Worm (Caenorhabditis elegans) whole organism, L4 larva: ENCODE data around the gene T01C1.4.

Experiments used
- D1046.2 ChIP-seq: fragments of 200-800 bp; sonication (Bioruptor generic); IDR thresholded peaks from 2 replicates; pipeline ENCODE4 v1.3.6; 2022; ENCODE audit warnings: missing genetic modification characterization, missing compliant biosample characterization
- F44E2.7 ChIP-seq: fragments of 200-800 bp; sonication (Bioruptor generic); IDR thresholded peaks from 2 replicates; pipeline ENCODE4 v2.1.2; 2022; ENCODE audit warnings: missing genetic modification characterization, missing compliant biosample characterization
- Y105C5A.15 ChIP-seq: fragments of 200-800 bp; sonication (Bioruptor generic); IDR thresholded peaks from 2 replicates; pipeline ENCODE4 v1.3.6; 2022; ENCODE audit warnings: missing genetic modification characterization, missing compliant biosample characterization
- aha-1 ChIP-seq: fragments of 150-350 bp; peaks from one replicate; lab custom pipeline; 2014; ENCODE audit warnings: missing biosample characterization, missing genetic modification characterization
- ama-1 ChIP-seq: fragments of 150-350 bp; optimal IDR thresholded peaks from 2 replicates; lab custom pipeline; 2014; ENCODE audit warnings: inconsistent platforms, mixed read lengths
- arid-1 ChIP-seq: fragments of 200-800 bp; sonication (Bioruptor generic); conservative IDR thresholded peaks from 2 replicates; pipeline ENCODE4 v1.3.6; 2022; ENCODE audit warnings: missing genetic modification reagents, missing genetic modification characterization, missing compliant biosample characterization
- ceh-20 ChIP-seq: fragments of 200-800 bp; sonication (Bioruptor generic); IDR thresholded peaks from 2 replicates; pipeline ENCODE4 v1.3.6; 2022; ENCODE audit warnings: missing genetic modification reagents, missing genetic modification characterization, missing compliant biosample characterization
- cey-2 ChIP-seq: sonication (generic microtip); optimal IDR thresholded peaks from 3 replicates; lab custom pipeline; 2017; ENCODE audit warnings: missing genetic modification characterization, mild to moderate bottlenecking, missing compliant biosample characterization, antibody characterized with exemption, borderline replicate concordance; ENCODE audit not compliant: insufficient read depth
- daf-8 ChIP-seq: fragments of 200-800 bp; sonication (Bioruptor generic); IDR thresholded peaks from 2 replicates; pipeline ENCODE4 v1.3.6; 2022; ENCODE audit warnings: missing genetic modification characterization, missing compliant biosample characterization
- dmd-6 ChIP-seq: fragments of 200-800 bp; sonication (Bioruptor generic); IDR thresholded peaks from 2 replicates; pipeline ENCODE4 v1.3.6; 2022; ENCODE audit warnings: missing genetic modification reagents, missing genetic modification characterization, missing compliant biosample characterization
- dmd-8 ChIP-seq: fragments of 200-800 bp; sonication (Bioruptor generic); IDR thresholded peaks from 2 replicates; pipeline ENCODE4 v1.3.6; 2022; ENCODE audit warnings: missing genetic modification characterization, missing compliant biosample characterization
- dve-1 ChIP-seq: sonication (generic microtip); optimal IDR thresholded peaks from 2 replicates; lab custom pipeline; 2017; ENCODE audit warnings: antibody characterized with exemption, mild to moderate bottlenecking, missing genetic modification characterization, missing compliant biosample characterization; ENCODE audit not compliant: insufficient read depth
- egl-27 ChIP-seq: sonication (generic microtip); optimal IDR thresholded peaks from 3 replicates; lab custom pipeline; 2017; ENCODE audit warnings: missing biosample characterization, missing genetic modification reagents, missing genetic modification characterization
- egl-43 ChIP-seq: fragments of 200-800 bp; sonication (Bioruptor generic); IDR thresholded peaks from 2 replicates; pipeline ENCODE4 v1.3.6; 2022; ENCODE audit warnings: missing genetic modification reagents, missing genetic modification characterization, missing compliant biosample characterization
- fos-1 ChIP-seq: fragments of 150-350 bp; optimal IDR thresholded peaks from 2 replicates; lab custom pipeline; 2014; ENCODE audit warnings: missing biosample characterization, missing genetic modification characterization
- hif-1 ChIP-seq, 2 experiments: sonication (generic microtip); optimal IDR thresholded peaks; 2 replicates each; lab custom pipeline; 2016 to 2017; ENCODE audit warnings: missing compliant biosample characterization in 2 of 2, missing genetic modification characterization in 2 of 2, missing genetic modification reagents in 2 of 2, missing genotype in 2 of 2, mild to moderate bottlenecking in 1 of 2
- hlh-11 ChIP-seq: fragments of 200-800 bp; sonication (Bioruptor generic); optimal IDR thresholded peaks from 2 replicates; lab custom pipeline; 2018; ENCODE audit warnings: mild to moderate bottlenecking, missing genetic modification characterization, missing compliant biosample characterization
- hlh-30 ChIP-seq: sonication (generic microtip); optimal IDR thresholded peaks from 2 replicates; lab custom pipeline; 2017; ENCODE audit warnings: antibody characterized with exemption, mild to moderate bottlenecking, missing genetic modification characterization, missing compliant biosample characterization; ENCODE audit not compliant: insufficient read depth
- jun-1 ChIP-seq: fragments of 150-350 bp; optimal IDR thresholded peaks from 2 replicates; lab custom pipeline; 2014; ENCODE audit warnings: missing biosample characterization, missing genetic modification reagents, missing genetic modification characterization
- lin-1 ChIP-seq: fragments of 200-800 bp; sonication (Bioruptor generic); IDR thresholded peaks from 2 replicates; pipeline ENCODE4 v1.3.6; 2022; ENCODE audit warnings: missing genetic modification reagents, missing genetic modification characterization, missing compliant biosample characterization
- lin-29 ChIP-seq: fragments of 200-800 bp; sonication (Bioruptor generic); IDR thresholded peaks from 2 replicates; pipeline ENCODE4 v1.3.6; 2022; ENCODE audit warnings: missing genetic modification reagents, missing genetic modification characterization, missing compliant biosample characterization
- lsy-2 ChIP-seq, 2 experiments: fragments of 150-350 bp in 1 of 2; sonication (generic microtip) in 1 of 2; optimal IDR thresholded peaks; 2 replicates each; lab custom pipeline; 2014 to 2017; ENCODE audit warnings: missing biosample characterization in 2 of 2, missing genetic modification characterization in 2 of 2
- mdl-1 ChIP-seq, 2 experiments: fragments of 150-350 bp in 1 of 2; sonication (generic microtip) in 1 of 2; optimal IDR thresholded peaks; 2 replicates each; lab custom pipeline; 2014 to 2017; ENCODE audit warnings: missing biosample characterization in 2 of 2, missing genetic modification characterization in 2 of 2
- mep-1 ChIP-seq: fragments of 150-350 bp; sonication (generic microtip); optimal IDR thresholded peaks from 3 replicates; lab custom pipeline; 2014; ENCODE audit warnings: missing biosample characterization, missing genetic modification characterization
- mxl-2 ChIP-seq: fragments of 200-800 bp; sonication (Bioruptor generic); conservative IDR thresholded peaks from 2 replicates; pipeline ENCODE4 v1.3.6; 2022; ENCODE audit warnings: missing genetic modification reagents, missing genetic modification characterization, missing compliant biosample characterization
- nhr-11 ChIP-seq: fragments of 150-350 bp; optimal IDR thresholded peaks from 2 replicates; lab custom pipeline; 2014; ENCODE audit warnings: missing biosample characterization, missing genetic modification characterization
- nhr-25 ChIP-seq: sonication (generic microtip); optimal IDR thresholded peaks from 2 replicates; lab custom pipeline; 2017; ENCODE audit warnings: missing genetic modification characterization, mild to moderate bottlenecking, missing compliant biosample characterization, antibody characterized with exemption, moderate library complexity, borderline replicate concordance; ENCODE audit not compliant: insufficient read depth
- nhr-28 ChIP-seq: fragments of 150-350 bp; optimal IDR thresholded peaks from 2 replicates; lab custom pipeline; 2014; ENCODE audit warnings: missing biosample characterization, missing genetic modification characterization
- nhr-42 ChIP-seq: fragments of 200-800 bp; sonication (Bioruptor generic); IDR thresholded peaks from 2 replicates; pipeline ENCODE4 v1.3.6; 2022; ENCODE audit warnings: missing genetic modification characterization, missing compliant biosample characterization
- nhr-48 ChIP-seq: sonication (generic microtip); optimal IDR thresholded peaks from 2 replicates; lab custom pipeline; 2016; ENCODE audit warnings: mild to moderate bottlenecking, missing genetic modification characterization, missing compliant biosample characterization
- nhr-6 ChIP-seq: fragments of 150-350 bp; optimal IDR thresholded peaks from 2 replicates; lab custom pipeline; 2014; ENCODE audit warnings: missing biosample characterization, missing genetic modification characterization
- nhr-77 ChIP-seq: fragments of 150-350 bp; optimal IDR thresholded peaks from 2 replicates; lab custom pipeline; 2014; ENCODE audit warnings: missing biosample characterization, missing genetic modification characterization
- php-3 ChIP-seq: fragments of 200-800 bp; sonication (Bioruptor generic); IDR thresholded peaks from 2 replicates; pipeline ENCODE4 v1.3.6; 2022; ENCODE audit warnings: missing genetic modification reagents, missing genetic modification characterization, missing compliant biosample characterization
- saeg-2 ChIP-seq: fragments of 200-800 bp; sonication (Bioruptor generic); IDR thresholded peaks from 2 replicates; pipeline ENCODE4 v1.3.6; 2022; ENCODE audit warnings: missing genetic modification reagents, missing genetic modification characterization, missing compliant biosample characterization
- sdz-12 ChIP-seq: fragments of 200-800 bp; sonication (Bioruptor generic); optimal IDR thresholded peaks from 2 replicates; lab custom pipeline; 2018; ENCODE audit warnings: mild to moderate bottlenecking, missing genetic modification characterization, missing compliant biosample characterization
- tra-1 ChIP-seq: fragments of 200-800 bp; sonication (Bioruptor generic); IDR thresholded peaks from 2 replicates; pipeline ENCODE4 v1.3.6; 2022; ENCODE audit warnings: missing genetic modification reagents, missing genetic modification characterization, missing compliant biosample characterization
- zip-11 ChIP-seq: fragments of 200-800 bp; sonication (Bioruptor generic); IDR thresholded peaks from 2 replicates; pipeline ENCODE4 v1.3.6; 2022; ENCODE audit warnings: missing genetic modification characterization, missing compliant biosample characterization
- zip-2 ChIP-seq: fragments of 150-350 bp; optimal IDR thresholded peaks from 2 replicates; lab custom pipeline; 2014; ENCODE audit warnings: missing biosample characterization, missing genetic modification characterization
- ztf-11 ChIP-seq: fragments of 150-350 bp; optimal IDR thresholded peaks from 2 replicates; lab custom pipeline; 2014; ENCODE audit warnings: missing biosample characterization, missing genetic modification characterization

The T01C1.4 gene

ce11 chrX:10691232-10691631 lies 25.7 kb downstream of the T01C1.4 start:
- TF ChIP-seq nhr-42 (GFP tag; lab: Robert Waterston, UW) (no peak), lsy-2 (tag; optimal IDR thresholded peaks at IDR 0.05; lab: Kevin White, UChicago) (no peak), nhr-25 (tag; lab: Kevin White, UChicago) (peak; percentile 25), nhr-28 (tag; lab: Kevin White, UChicago) (peak; percentile 74), ceh-20 (no peak), zip-2 (tag; lab: Kevin White, UChicago) (no peak), hlh-11 (tag; lab: Kevin White, UChicago) (peak; percentile 44), aha-1 (tag; lab: Kevin White, UChicago) (peak; percentile 84), daf-8 (no peak), hif-1 (tag; optimal IDR thresholded peaks at IDR 0.05; lab: Kevin White, UChicago) (peak in 1 of 2 experiments; percentile 2), ama-1 (lab: Kevin White, UChicago) (peak; percentile 11), mep-1 (tag; lab: Kevin White, UChicago) (peak; percentile 25), dmd-8 (GFP tag; lab: Robert Waterston, UW) (no peak), arid-1 (GFP tag; lab: Robert Waterston, UW) (no peak), lin-29 (GFP tag; lab: Robert Waterston, UW) (no peak), mxl-2 (GFP tag; lab: Robert Waterston, UW) (no peak), F44E2.7 (GFP tag; lab: Robert Waterston, UW) (no peak)
- TF ChIP-seq, all 104 proteins: peak for 7

- TF ChIP-seq ztf-11 (tag; lab: Kevin White, UChicago) = no peak
- peak; percentile 47; the same call in 1 of the 2 replicates for TF ChIP-seq dmd-6 (GFP tag; lab: Robert Waterston, UW)
- TF ChIP-seq zip-11 = no peak
- peak; percentile 59 for TF ChIP-seq dve-1 (tag; lab: Kevin White, UChicago)
- TF ChIP-seq php-3 (GFP tag; lab: Robert Waterston, UW) = no peak
- TF ChIP-seq Y105C5A.15 (GFP tag; lab: Robert Waterston, UW) = no peak
- peak; percentile 76 for TF ChIP-seq nhr-28 (tag; lab: Kevin White, UChicago)
- peak; percentile 61 for TF ChIP-seq hlh-11 (tag; lab: Kevin White, UChicago)
- TF ChIP-seq lin-1 (GFP tag; lab: Robert Waterston, UW) = no peak
- peak; percentile 56 for TF ChIP-seq hlh-30
- TF ChIP-seq aha-1 (tag; lab: Kevin White, UChicago) = peak; percentile 34
- TF ChIP-seq ceh-20 = no peak
- no peak for TF ChIP-seq egl-27 (tag; lab: Kevin White, UChicago)
- TF ChIP-seq saeg-2 (GFP tag; lab: Robert Waterston, UW) = no peak
- TF ChIP-seq nhr-48 (tag; lab: Kevin White, UChicago) = peak; percentile 6
- TF ChIP-seq nhr-6 (tag; lab: Kevin White, UChicago) = no peak
- TF ChIP-seq egl-43 (GFP tag; lab: Robert Waterston, UW) = no peak
- TF ChIP-seq jun-1 (tag; lab: Kevin White, UChicago) = no peak
- peak in 1 of 2 experiments; percentile 31 for TF ChIP-seq lsy-2 (tag; optimal IDR thresholded peaks at IDR 0.05; lab: Kevin White, UChicago)
- TF ChIP-seq sdz-12 (GFP tag; lab: Kevin White, UChicago) = no peak
- TF ChIP-seq D1046.2 (GFP tag; lab: Robert Waterston, UW) = no peak
- peak; percentile 3 for TF ChIP-seq cey-2
Measured at ce11 chrX:10689729-10690128, 27.2 kb downstream of the T01C1.4 start.

ce11 chrX:10688311-10688710 lies 28.6 kb downstream of the T01C1.4 start:
- TF ChIP-seq fos-1 (tag; lab: Kevin White, UChicago) (no peak), tra-1 (GFP tag; lab: Robert Waterston, UW) (peak; percentile 49; the same call in 1 of the 2 replicates), nhr-48 (tag; lab: Kevin White, UChicago) (peak; percentile 11), php-3 (GFP tag; lab: Robert Waterston, UW) (no peak), cey-2 (peak; percentile 1), hlh-11 (tag; lab: Kevin White, UChicago) (peak; percentile 68), hlh-30 (peak; percentile 94), lsy-2 (tag; optimal IDR thresholded peaks at IDR 0.05; lab: Kevin White, UChicago) (peak in 1 of 2 experiments; percentile 71), dve-1 (tag; lab: Kevin White, UChicago) (peak; percentile 31), nhr-28 (tag; lab: Kevin White, UChicago) (peak; percentile 23), dmd-6 (GFP tag; lab: Robert Waterston, UW) (peak; percentile 31; the same call in 1 of the 2 replicates), nhr-11 (tag; lab: Kevin White, UChicago) (no peak), mdl-1 (tag; optimal IDR thresholded peaks at IDR 0.05; lab: Kevin White, UChicago) (peak in 1 of 2 experiments; percentile 56), nhr-77 (peak; percentile 64), ama-1 (lab: Kevin White, UChicago) (peak; percentile 70)
